Worm (Caenorhabditis elegans) whole organism, early embryonic: ENCODE data around the gene molo-1.

Source experiments
- ama-1 ChIP-seq: fragments of 150-350 bp; optimal IDR thresholded peaks from 2 replicates; lab custom pipeline; 2014
- ets-7 ChIP-seq: sonication (generic microtip); optimal IDR thresholded peaks from 2 replicates; lab custom pipeline; 2016; ENCODE audit warnings: missing genotype, missing genetic modification characterization, missing compliant biosample characterization
- flt-1 ChIP-seq: fragments of 200-800 bp; sonication (Bioruptor generic); IDR thresholded peaks from 2 replicates; pipeline ENCODE4 v1.3.6; 2022; ENCODE audit warnings: missing genetic modification characterization, missing compliant biosample characterization
- hmg-4 ChIP-seq: fragments of 200-800 bp; sonication (Bioruptor generic); optimal IDR thresholded peaks from 2 replicates; lab custom pipeline; 2018; ENCODE audit warnings: mild to moderate bottlenecking, missing genetic modification characterization, missing compliant biosample characterization
- pes-1 ChIP-seq: fragments of 200-800 bp; sonication (Bioruptor generic); IDR thresholded peaks from 2 replicates; pipeline ENCODE4 v1.3.6; 2022; ENCODE audit warnings: missing genetic modification reagents, missing genetic modification characterization, missing compliant biosample characterization

ce11 chrIII:5550844-5551243 is 22.9 kb upstream of the molo-1 start:
- no peak for TF ChIP-seq ets-7
- no peak for TF ChIP-seq ama-1 (lab: Kevin White, UChicago)
- TF ChIP-seq hmg-4 (GFP tag; lab: Kevin White, UChicago), result no peak
- no peak for TF ChIP-seq pes-1
- TF ChIP-seq flt-1 (GFP tag; lab: Robert Waterston, UW), result no peak
